Worm (Caenorhabditis elegans) whole organism, mixed stage, embryonic: ENCODE data around the gene R02F11.11.

Experiments used
- blmp-1 ChIP-seq: fragments of 150-350 bp; optimal IDR thresholded peaks from 2 replicates; lab custom pipeline; 2014; ENCODE audit warnings: missing biosample characterization, missing genetic modification characterization
- ces-1 ChIP-seq: fragments of 150-350 bp; optimal IDR thresholded peaks from 2 replicates; lab custom pipeline; 2014; ENCODE audit warnings: missing biosample characterization, missing genetic modification reagents, missing genetic modification characterization
- lsy-2 ChIP-seq: fragments of 150-350 bp; optimal IDR thresholded peaks from 2 replicates; lab custom pipeline; 2014; ENCODE audit warnings: missing biosample characterization, missing genetic modification characterization
- nhr-12 ChIP-seq: fragments of 150-350 bp; optimal IDR thresholded peaks from 2 replicates; lab custom pipeline; 2014; ENCODE audit warnings: missing biosample characterization, missing genetic modification characterization
- nhr-28 ChIP-seq: fragments of 150-350 bp; optimal IDR thresholded peaks from 2 replicates; lab custom pipeline; 2014; ENCODE audit warnings: missing biosample characterization, missing genetic modification characterization
- nhr-76 ChIP-seq: sonication (generic microtip); optimal IDR thresholded peaks from 2 replicates; lab custom pipeline; 2017; ENCODE audit warnings: missing biosample characterization, missing genetic modification characterization
- snpc-4 ChIP-seq: fragments of 150-350 bp; optimal IDR thresholded peaks from 2 replicates; lab custom pipeline; 2014; ENCODE audit warnings: missing biosample characterization, missing genetic modification characterization
- zip-8 ChIP-seq: fragments of 150-350 bp; optimal IDR thresholded peaks from 2 replicates; lab custom pipeline; 2014; ENCODE audit warnings: missing biosample characterization, missing genetic modification characterization

- TF ChIP-seq nhr-12 (tag; lab: Kevin White, UChicago) = no peak
- TF ChIP-seq snpc-4 = no peak
- no peak for TF ChIP-seq lsy-2 (tag; lab: Kevin White, UChicago)
- no peak for TF ChIP-seq zip-8 (tag; lab: Kevin White, UChicago)
- no peak for TF ChIP-seq nhr-76 (tag; lab: Kevin White, UChicago)
- TF ChIP-seq ces-1 (GFP tag; lab: Kevin White, UChicago) = no peak
- no peak for TF ChIP-seq nhr-28 (tag; lab: Kevin White, UChicago)
- TF ChIP-seq blmp-1 = no peak
These were observed 2.6 kb downstream of the R02F11.11 start, which contains the start of gene R02F11.2 for ce11 chrV:4794308-4794707.
